Worm (Caenorhabditis elegans) whole organism, L4 larva: ENCODE measurements around the gene F33G12.3.

Experiments
- D1046.2 ChIP-seq: fragments of 200-800 bp; sonication (Bioruptor generic); IDR thresholded peaks from 2 replicates; pipeline ENCODE4 v1.3.6; 2022; ENCODE audit warnings: missing genetic modification characterization, missing compliant biosample characterization
- F10B5.3 ChIP-seq: sonication (generic microtip); optimal IDR thresholded peaks from 2 replicates; lab custom pipeline; 2016; ENCODE audit warnings: mild to moderate bottlenecking, missing genetic modification characterization, missing compliant biosample characterization
- F44E2.7 ChIP-seq: fragments of 200-800 bp; sonication (Bioruptor generic); IDR thresholded peaks from 2 replicates; pipeline ENCODE4 v2.1.2; 2022; ENCODE audit warnings: missing genetic modification characterization, missing compliant biosample characterization
- T20F7.1 ChIP-seq: fragments of 200-800 bp; sonication (Bioruptor generic); optimal IDR thresholded peaks from 2 replicates; lab custom pipeline; 2018; ENCODE audit warnings: mild to moderate bottlenecking, missing genetic modification characterization, missing compliant biosample characterization
- Y5F2A.4 ChIP-seq: fragments of 200-800 bp; sonication (Bioruptor generic); optimal IDR thresholded peaks from 2 replicates; lab custom pipeline; 2018; ENCODE audit warnings: mild to moderate bottlenecking, missing genetic modification characterization, missing compliant biosample characterization
- Y75B8A.6 ChIP-seq: fragments of 200-800 bp; sonication (Bioruptor generic); IDR thresholded peaks from 2 replicates; pipeline ENCODE4 v1.3.6; 2022; ENCODE audit warnings: missing genetic modification reagents, missing genetic modification characterization, missing compliant biosample characterization
- ZK337.2 ChIP-seq: fragments of 200-800 bp; sonication (Bioruptor generic); IDR thresholded peaks from 2 replicates; pipeline ENCODE4 v1.3.6; 2022; ENCODE audit warnings: missing genetic modification reagents, missing genetic modification characterization, missing compliant biosample characterization
- aly-2 ChIP-seq: sonication (generic microtip); optimal IDR thresholded peaks from 2 replicates; lab custom pipeline; 2018; ENCODE audit warnings: missing biosample characterization, missing genetic modification characterization
- arid-1 ChIP-seq: fragments of 200-800 bp; sonication (Bioruptor generic); conservative IDR thresholded peaks from 2 replicates; pipeline ENCODE4 v1.3.6; 2022; ENCODE audit warnings: missing genetic modification reagents, missing genetic modification characterization, missing compliant biosample characterization
- attf-4 ChIP-seq: sonication (generic microtip); optimal IDR thresholded peaks from 3 replicates; lab custom pipeline; 2017; ENCODE audit warnings: missing biosample characterization, missing genetic modification characterization
- ceh-20 ChIP-seq: fragments of 200-800 bp; sonication (Bioruptor generic); IDR thresholded peaks from 2 replicates; pipeline ENCODE4 v1.3.6; 2022; ENCODE audit warnings: missing genetic modification reagents, missing genetic modification characterization, missing compliant biosample characterization
- ceh-32 ChIP-seq: sonication (generic microtip); optimal IDR thresholded peaks from 2 replicates; lab custom pipeline; 2016; ENCODE audit warnings: mild to moderate bottlenecking, missing genetic modification characterization, missing compliant biosample characterization; ENCODE audit not compliant: poor library complexity
- ceh-44 ChIP-seq: fragments of 200-800 bp; sonication (Bioruptor generic); IDR thresholded peaks from 2 replicates; pipeline ENCODE4 v1.3.6; 2022; ENCODE audit warnings: missing genetic modification reagents, missing genetic modification characterization, missing compliant biosample characterization
- ceh-62 ChIP-seq: sonication (generic microtip); optimal IDR thresholded peaks from 2 replicates; lab custom pipeline; 2017; ENCODE audit warnings: missing biosample characterization, missing genetic modification characterization
- daf-16 ChIP-seq, 3 experiments: sonication (generic microtip); optimal IDR thresholded peaks; 2 replicates each; lab custom pipeline; 2016 to 2017; ENCODE audit warnings: missing genetic modification characterization in 3 of 3, missing genetic modification reagents in 3 of 3, mild to moderate bottlenecking in 2 of 3, missing compliant biosample characterization in 2 of 3, missing biosample characterization in 1 of 3, moderate library complexity in 1 of 3
- daf-8 ChIP-seq: fragments of 200-800 bp; sonication (Bioruptor generic); IDR thresholded peaks from 2 replicates; pipeline ENCODE4 v1.3.6; 2022; ENCODE audit warnings: missing genetic modification characterization, missing compliant biosample characterization
- dmd-9 ChIP-seq: fragments of 200-800 bp; sonication (Bioruptor generic); IDR thresholded peaks from 2 replicates; pipeline ENCODE4 v1.3.6; 2022; ENCODE audit warnings: missing genetic modification reagents, missing genetic modification characterization, missing compliant biosample characterization
- egl-27 ChIP-seq: sonication (generic microtip); optimal IDR thresholded peaks from 3 replicates; lab custom pipeline; 2017; ENCODE audit warnings: missing biosample characterization, missing genetic modification reagents, missing genetic modification characterization
- hif-1 ChIP-seq, 2 experiments: sonication (generic microtip); optimal IDR thresholded peaks; 2 replicates each; lab custom pipeline; 2016 to 2017; ENCODE audit warnings: missing compliant biosample characterization in 2 of 2, missing genetic modification characterization in 2 of 2, missing genetic modification reagents in 2 of 2, missing genotype in 2 of 2, mild to moderate bottlenecking in 1 of 2
- hlh-30 ChIP-seq: sonication (generic microtip); optimal IDR thresholded peaks from 2 replicates; lab custom pipeline; 2017; ENCODE audit warnings: antibody characterized with exemption, mild to moderate bottlenecking, missing genetic modification characterization, missing compliant biosample characterization; ENCODE audit not compliant: insufficient read depth
- lin-1 ChIP-seq: fragments of 200-800 bp; sonication (Bioruptor generic); IDR thresholded peaks from 2 replicates; pipeline ENCODE4 v1.3.6; 2022; ENCODE audit warnings: missing genetic modification reagents, missing genetic modification characterization, missing compliant biosample characterization
- lin-15B ChIP-seq: fragments of 150-350 bp; sonication (generic microtip); optimal IDR thresholded peaks from 3 replicates; lab custom pipeline; 2014; ENCODE audit warnings: missing biosample characterization, missing genetic modification characterization
- lin-29 ChIP-seq: fragments of 200-800 bp; sonication (Bioruptor generic); IDR thresholded peaks from 2 replicates; pipeline ENCODE4 v1.3.6; 2022; ENCODE audit warnings: missing genetic modification reagents, missing genetic modification characterization, missing compliant biosample characterization
- lin-38 ChIP-seq: fragments of 200-800 bp; sonication (Bioruptor generic); IDR thresholded peaks from 2 replicates; pipeline ENCODE4 v1.3.6; 2022; ENCODE audit warnings: missing genetic modification reagents, missing genetic modification characterization, missing compliant biosample characterization
- lin-39 ChIP-seq: fragments of 150-350 bp; optimal IDR thresholded peaks from 2 replicates; lab custom pipeline; 2014; ENCODE audit warnings: missing biosample characterization, missing genetic modification reagents, missing genetic modification characterization
- madf-5 ChIP-seq, 2 experiments: fragments of 200-800 bp; sonication (Bioruptor generic); IDR thresholded peaks; 2 replicates each; pipeline ENCODE4 v1.3.6; 2022; ENCODE audit warnings: missing compliant biosample characterization in 2 of 2, missing genetic modification characterization in 2 of 2
- madf-9 ChIP-seq: fragments of 200-800 bp; sonication (Bioruptor generic); conservative IDR thresholded peaks from 2 replicates; pipeline ENCODE4 v1.3.6; 2022; ENCODE audit warnings: missing genetic modification reagents, missing genetic modification characterization, missing compliant biosample characterization
- mdt-29 ChIP-seq: fragments of 200-800 bp; sonication (Bioruptor generic); IDR thresholded peaks from 2 replicates; pipeline ENCODE4 v1.3.6; 2022; ENCODE audit warnings: missing genetic modification reagents, missing genetic modification characterization, missing compliant biosample characterization
- mxl-2 ChIP-seq: fragments of 200-800 bp; sonication (Bioruptor generic); conservative IDR thresholded peaks from 2 replicates; pipeline ENCODE4 v1.3.6; 2022; ENCODE audit warnings: missing genetic modification reagents, missing genetic modification characterization, missing compliant biosample characterization
- nhr-10 ChIP-seq: fragments of 150-350 bp; optimal IDR thresholded peaks from 2 replicates; lab custom pipeline; 2014; ENCODE audit warnings: missing biosample characterization, missing genetic modification characterization
- nhr-11 ChIP-seq: fragments of 150-350 bp; optimal IDR thresholded peaks from 2 replicates; lab custom pipeline; 2014; ENCODE audit warnings: missing biosample characterization, missing genetic modification characterization
- nhr-111 ChIP-seq: fragments of 200-800 bp; sonication (Bioruptor generic); optimal IDR thresholded peaks from 2 replicates; lab custom pipeline; 2018; ENCODE audit warnings: mild to moderate bottlenecking, missing genetic modification characterization, missing compliant biosample characterization
- nhr-25 ChIP-seq: sonication (generic microtip); optimal IDR thresholded peaks from 2 replicates; lab custom pipeline; 2017; ENCODE audit warnings: missing genetic modification characterization, mild to moderate bottlenecking, missing compliant biosample characterization, antibody characterized with exemption, moderate library complexity, borderline replicate concordance; ENCODE audit not compliant: insufficient read depth
- nhr-28 ChIP-seq: fragments of 150-350 bp; optimal IDR thresholded peaks from 2 replicates; lab custom pipeline; 2014; ENCODE audit warnings: missing biosample characterization, missing genetic modification characterization
- nhr-41 ChIP-seq: fragments of 200-800 bp; sonication (Bioruptor generic); IDR thresholded peaks from 2 replicates; pipeline ENCODE4 v1.3.6; 2022; ENCODE audit warnings: missing genetic modification reagents, missing genetic modification characterization, missing compliant biosample characterization
- nhr-48 ChIP-seq: sonication (generic microtip); optimal IDR thresholded peaks from 2 replicates; lab custom pipeline; 2016; ENCODE audit warnings: mild to moderate bottlenecking, missing genetic modification characterization, missing compliant biosample characterization
- nhr-6 ChIP-seq: fragments of 150-350 bp; optimal IDR thresholded peaks from 2 replicates; lab custom pipeline; 2014; ENCODE audit warnings: missing biosample characterization, missing genetic modification characterization
- nhr-76 ChIP-seq: fragments of 150-350 bp; optimal IDR thresholded peaks from 2 replicates; lab custom pipeline; 2014; ENCODE audit warnings: missing biosample characterization, missing genetic modification characterization
- pha-4 ChIP-seq, 2 experiments: fragments of 150-350 bp in 1 of 2; fragments of 200-800 bp in 1 of 2; sonication (Bioruptor generic) in 1 of 2; IDR thresholded peaks in 1 of 2; optimal IDR thresholded peaks in 1 of 2; 2 replicates each; pipeline versions ENCODE4 v1.3.6 to Lab custom; 2014 to 2022; ENCODE audit warnings: missing genetic modification characterization in 2 of 2, missing genetic modification reagents in 2 of 2, missing biosample characterization in 1 of 2, missing compliant biosample characterization in 1 of 2
- skn-1 ChIP-seq: fragments of 150-350 bp; optimal IDR thresholded peaks from 2 replicates; lab custom pipeline; 2014; ENCODE audit warnings: missing biosample characterization, missing genetic modification characterization
- spr-1 ChIP-seq: sonication (generic microtip); optimal IDR thresholded peaks from 2 replicates; lab custom pipeline; 2016; ENCODE audit warnings: mild to moderate bottlenecking, missing genetic modification characterization, missing compliant biosample characterization
- tra-1 ChIP-seq: fragments of 200-800 bp; sonication (Bioruptor generic); IDR thresholded peaks from 2 replicates; pipeline ENCODE4 v1.3.6; 2022; ENCODE audit warnings: missing genetic modification reagents, missing genetic modification characterization, missing compliant biosample characterization
- unc-130 ChIP-seq: sonication (generic microtip); optimal IDR thresholded peaks from 2 replicates; lab custom pipeline; 2016; ENCODE audit warnings: missing genetic modification reagents, missing genetic modification characterization, missing compliant biosample characterization
- unc-39 ChIP-seq: sonication (generic microtip); optimal IDR thresholded peaks from 2 replicates; lab custom pipeline; 2017; ENCODE audit warnings: missing biosample characterization, missing genetic modification characterization
- unc-62 ChIP-seq, 3 experiments: fragments of 150-350 bp in 1 of 3; sonication (generic microtip); optimal IDR thresholded peaks in 2 of 3; peaks in 1 of 3; 1 replicate in 1 of 3; 2 replicates in 2 of 3; lab custom pipeline; 2014 to 2017; ENCODE audit warnings: missing biosample characterization in 3 of 3, missing genetic modification characterization in 3 of 3, missing genetic modification reagents in 3 of 3, missing genotype in 1 of 3
- vab-7 ChIP-seq: fragments of 200-800 bp; sonication (Bioruptor generic); IDR thresholded peaks from 2 replicates; pipeline ENCODE4 v1.3.6; 2022; ENCODE audit warnings: missing genetic modification reagents, missing genetic modification characterization, missing compliant biosample characterization
- zag-1 ChIP-seq: fragments of 150-350 bp; optimal IDR thresholded peaks from 2 replicates; lab custom pipeline; 2014; ENCODE audit warnings: missing biosample characterization, missing genetic modification characterization
- zip-2 ChIP-seq: fragments of 150-350 bp; optimal IDR thresholded peaks from 2 replicates; lab custom pipeline; 2014; ENCODE audit warnings: missing biosample characterization, missing genetic modification characterization
- ztf-11 ChIP-seq: fragments of 150-350 bp; optimal IDR thresholded peaks from 2 replicates; lab custom pipeline; 2014; ENCODE audit warnings: missing biosample characterization, missing genetic modification characterization
- ztf-7 ChIP-seq: fragments of 150-350 bp; optimal IDR thresholded peaks from 2 replicates; lab custom pipeline; 2014; ENCODE audit warnings: missing biosample characterization, missing genetic modification characterization

The F33G12.3 gene

DNA sequence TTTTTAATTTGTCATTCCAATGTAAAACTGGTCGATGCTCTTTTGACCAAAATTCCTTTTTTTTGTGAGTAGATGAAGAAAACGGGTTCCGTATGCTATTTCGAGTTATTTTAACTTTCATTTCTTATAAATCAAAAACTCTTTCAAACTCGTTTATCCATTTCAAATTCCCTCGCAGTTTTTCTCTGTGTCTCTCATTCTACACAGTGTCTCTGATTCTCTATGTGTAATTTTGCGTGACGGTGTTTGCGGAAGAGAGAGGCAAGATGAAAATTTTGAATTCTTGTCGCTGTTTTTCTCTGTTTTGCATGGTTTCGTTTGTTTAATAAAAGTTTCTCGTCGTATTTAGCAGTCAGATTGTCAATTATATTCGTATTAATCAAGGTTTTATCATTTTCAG lies 34.7 kb downstream of the F33G12.3 start, which contains the start of gene citk-2 (continued):
- TF ChIP-seq Y75B8A.6 (GFP tag; lab: Robert Waterston, UW) (no peak), attf-4 (tag; lab: Kevin White, UChicago) (no peak), ceh-32 (no peak), nhr-25 (peak; percentile 26), daf-16 (GFP tag; optimal IDR thresholded peaks at IDR 0.05; lab: Kevin White, UChicago) (no peak), daf-16 (tag; optimal IDR thresholded peaks at IDR 0.05; lab: Kevin White, UChicago) (no peak), nhr-11 (tag; lab: Kevin White, UChicago) (peak; percentile 74), nhr-76 (tag; lab: Kevin White, UChicago) (no peak), unc-62 (GFP tag; optimal IDR thresholded peaks at IDR 0.05 in 1 of 2; lab: Kevin White, UChicago) (peak in 1 of 2 experiments; percentile 91), unc-62 (tag; optimal IDR thresholded peaks at IDR 0.05; lab: Kevin White, UChicago) (no peak), tra-1 (GFP tag; lab: Robert Waterston, UW) (no peak), T20F7.1 (GFP tag; lab: Kevin White, UChicago) (no peak), ceh-20 (GFP tag; lab: Robert Waterston, UW) (no peak), mdt-29 (no peak), unc-130 (no peak), D1046.2 (GFP tag; lab: Robert Waterston, UW) (no peak), aly-2 (tag; lab: Kevin White, UChicago) (no peak), nhr-10 (tag; lab: Kevin White, UChicago) (no peak), nhr-6 (tag; lab: Kevin White, UChicago) (peak; percentile 54), nhr-48 (no peak), nhr-111 (GFP tag; lab: Kevin White, UChicago) (no peak), ceh-44 (GFP tag; lab: Robert Waterston, UW) (no peak), F44E2.7 (no peak), ceh-62 (tag; lab: Kevin White, UChicago) (no peak), ZK337.2 (GFP tag; lab: Robert Waterston, UW) (no peak), vab-7 (GFP tag; lab: Robert Waterston, UW) (no peak), lin-29 (no peak), daf-8 (GFP tag; lab: Robert Waterston, UW) (no peak), ztf-11 (tag; lab: Kevin White, UChicago) (no peak), egl-27 (tag; lab: Kevin White, UChicago) (no peak), zag-1 (tag; lab: Kevin White, UChicago) (no peak), lin-15B (tag; lab: Kevin White, UChicago) (no peak), Y5F2A.4 (GFP tag; lab: Kevin White, UChicago) (no peak), zip-2 (tag; lab: Kevin White, UChicago) (peak; percentile 42), madf-9 (GFP tag; lab: Robert Waterston, UW) (peak; percentile 68), nhr-28 (tag; lab: Kevin White, UChicago) (no peak), hlh-30 (tag; lab: Kevin White, UChicago) (no peak), arid-1 (GFP tag; lab: Robert Waterston, UW) (no peak), dmd-9 (GFP tag; lab: Robert Waterston, UW) (no peak), hif-1 (tag; optimal IDR thresholded peaks at IDR 0.05; lab: Kevin White, UChicago) (peak in 1 of 2 experiments; percentile 34), ztf-7 (no peak), nhr-41 (no peak), lin-38 (GFP tag; lab: Robert Waterston, UW) (no peak; the same call in 1 of the 2 replicates), pha-4 (GFP tag; IDR thresholded peaks at IDR 0.05; lab: Robert Waterston, UW) (no peak), pha-4 (tag; optimal IDR thresholded peaks at IDR 0.05; lab: Kevin White, UChicago) (peak; percentile 79), skn-1 (tag; lab: Kevin White, UChicago) (no peak), F10B5.3 (tag; lab: Kevin White, UChicago) (no peak), unc-39 (tag; lab: Kevin White, UChicago) (no peak), lin-1 (peak; percentile 68; the same call in 1 of the 2 replicates), mxl-2 (no peak), madf-5 (GFP tag; IDR thresholded peaks at IDR 0.05; lab: Robert Waterston, UW) (no peak), spr-1 (tag; lab: Kevin White, UChicago) (peak; percentile 45), lin-39 (no peak)
